Worm (Caenorhabditis elegans) whole organism, L4 larva: ENCODE results near the gene nspc-18.
A peak's percentile ranks its signal among the peaks of the same experiment; 100 is the strongest.

Source experiments
- F44E2.7 ChIP-seq: fragments of 200-800 bp; sonication (Bioruptor generic); IDR thresholded peaks from 2 replicates; pipeline ENCODE4 v2.1.2; 2022; ENCODE audit warnings: missing genetic modification characterization, missing compliant biosample characterization
- aha-1 ChIP-seq: fragments of 150-350 bp; peaks from one replicate; lab custom pipeline; 2014; ENCODE audit warnings: missing biosample characterization, missing genetic modification characterization
- ceh-32 ChIP-seq: sonication (generic microtip); optimal IDR thresholded peaks from 2 replicates; lab custom pipeline; 2016; ENCODE audit warnings: mild to moderate bottlenecking, missing genetic modification characterization, missing compliant biosample characterization; ENCODE audit not compliant: poor library complexity
- ceh-44 ChIP-seq: fragments of 200-800 bp; sonication (Bioruptor generic); IDR thresholded peaks from 2 replicates; pipeline ENCODE4 v1.3.6; 2022; ENCODE audit warnings: missing genetic modification reagents, missing genetic modification characterization, missing compliant biosample characterization
- ces-1 ChIP-seq: fragments of 150-350 bp; sonication (generic microtip); optimal IDR thresholded peaks from 4 replicates; lab custom pipeline; 2014; ENCODE audit warnings: missing biosample characterization, missing genetic modification reagents, missing genetic modification characterization
- daf-16 ChIP-seq, 3 experiments: sonication (generic microtip); optimal IDR thresholded peaks; 2 replicates each; lab custom pipeline; 2016 to 2017; ENCODE audit warnings: missing genetic modification characterization in 3 of 3, missing genetic modification reagents in 3 of 3, mild to moderate bottlenecking in 2 of 3, missing compliant biosample characterization in 2 of 3, missing biosample characterization in 1 of 3, moderate library complexity in 1 of 3
- dmd-6 ChIP-seq: fragments of 200-800 bp; sonication (Bioruptor generic); IDR thresholded peaks from 2 replicates; pipeline ENCODE4 v1.3.6; 2022; ENCODE audit warnings: missing genetic modification reagents, missing genetic modification characterization, missing compliant biosample characterization
- duxl-1 ChIP-seq: sonication (generic microtip); optimal IDR thresholded peaks from 2 replicates; lab custom pipeline; 2016; ENCODE audit warnings: mild to moderate bottlenecking, missing genetic modification characterization, moderate library complexity, missing compliant biosample characterization; ENCODE audit not compliant: poor library complexity
- dve-1 ChIP-seq: sonication (generic microtip); optimal IDR thresholded peaks from 2 replicates; lab custom pipeline; 2017; ENCODE audit warnings: antibody characterized with exemption, mild to moderate bottlenecking, missing genetic modification characterization, missing compliant biosample characterization; ENCODE audit not compliant: insufficient read depth
- egl-27 ChIP-seq: sonication (generic microtip); optimal IDR thresholded peaks from 3 replicates; lab custom pipeline; 2017; ENCODE audit warnings: missing biosample characterization, missing genetic modification reagents, missing genetic modification characterization
- egl-43 ChIP-seq: fragments of 200-800 bp; sonication (Bioruptor generic); IDR thresholded peaks from 2 replicates; pipeline ENCODE4 v1.3.6; 2022; ENCODE audit warnings: missing genetic modification reagents, missing genetic modification characterization, missing compliant biosample characterization
- hlh-11 ChIP-seq: fragments of 200-800 bp; sonication (Bioruptor generic); optimal IDR thresholded peaks from 2 replicates; lab custom pipeline; 2018; ENCODE audit warnings: mild to moderate bottlenecking, missing genetic modification characterization, missing compliant biosample characterization
- hlh-30 ChIP-seq: sonication (generic microtip); optimal IDR thresholded peaks from 2 replicates; lab custom pipeline; 2017; ENCODE audit warnings: antibody characterized with exemption, mild to moderate bottlenecking, missing genetic modification characterization, missing compliant biosample characterization; ENCODE audit not compliant: insufficient read depth
- lin-38 ChIP-seq: fragments of 200-800 bp; sonication (Bioruptor generic); IDR thresholded peaks from 2 replicates; pipeline ENCODE4 v1.3.6; 2022; ENCODE audit warnings: missing genetic modification reagents, missing genetic modification characterization, missing compliant biosample characterization
- lsy-2 ChIP-seq, 2 experiments: fragments of 150-350 bp in 1 of 2; sonication (generic microtip) in 1 of 2; optimal IDR thresholded peaks; 2 replicates each; lab custom pipeline; 2014 to 2017; ENCODE audit warnings: missing biosample characterization in 2 of 2, missing genetic modification characterization in 2 of 2
- mdt-29 ChIP-seq: fragments of 200-800 bp; sonication (Bioruptor generic); IDR thresholded peaks from 2 replicates; pipeline ENCODE4 v1.3.6; 2022; ENCODE audit warnings: missing genetic modification reagents, missing genetic modification characterization, missing compliant biosample characterization
- mes-2 ChIP-seq: sonication (generic microtip); optimal IDR thresholded peaks from 2 replicates; lab custom pipeline; 2016; ENCODE audit warnings: missing genotype, mild to moderate bottlenecking, missing genetic modification characterization, missing compliant biosample characterization; ENCODE audit not compliant: poor library complexity, severe bottlenecking
- mxl-3 ChIP-seq: fragments of 200-800 bp; sonication (Bioruptor generic); optimal IDR thresholded peaks from 2 replicates; lab custom pipeline; 2018; ENCODE audit warnings: mild to moderate bottlenecking, missing genetic modification characterization, missing compliant biosample characterization
- nhr-28 ChIP-seq: fragments of 150-350 bp; optimal IDR thresholded peaks from 2 replicates; lab custom pipeline; 2014; ENCODE audit warnings: missing biosample characterization, missing genetic modification characterization
- nhr-48 ChIP-seq: sonication (generic microtip); optimal IDR thresholded peaks from 2 replicates; lab custom pipeline; 2016; ENCODE audit warnings: mild to moderate bottlenecking, missing genetic modification characterization, missing compliant biosample characterization
- nhr-6 ChIP-seq: fragments of 150-350 bp; optimal IDR thresholded peaks from 2 replicates; lab custom pipeline; 2014; ENCODE audit warnings: missing biosample characterization, missing genetic modification characterization
- nhr-77 ChIP-seq: fragments of 150-350 bp; optimal IDR thresholded peaks from 2 replicates; lab custom pipeline; 2014; ENCODE audit warnings: missing biosample characterization, missing genetic modification characterization
- pha-4 ChIP-seq, 2 experiments: fragments of 150-350 bp in 1 of 2; fragments of 200-800 bp in 1 of 2; sonication (Bioruptor generic) in 1 of 2; IDR thresholded peaks in 1 of 2; optimal IDR thresholded peaks in 1 of 2; 2 replicates each; pipeline versions ENCODE4 v1.3.6 to Lab custom; 2014 to 2022; ENCODE audit warnings: missing genetic modification characterization in 2 of 2, missing genetic modification reagents in 2 of 2, missing biosample characterization in 1 of 2, missing compliant biosample characterization in 1 of 2
- pqm-1 ChIP-seq: sonication (generic microtip); optimal IDR thresholded peaks from 2 replicates; lab custom pipeline; 2017; ENCODE audit warnings: missing biosample characterization, missing genetic modification characterization
- rbr-2 ChIP-seq: sonication (generic microtip); optimal IDR thresholded peaks from 2 replicates; lab custom pipeline; 2016; ENCODE audit warnings: missing genotype, missing genetic modification characterization, missing compliant biosample characterization
- set-16 ChIP-seq: fragments of 200-800 bp; sonication (Bioruptor generic); IDR thresholded peaks from 2 replicates; pipeline ENCODE4 v1.3.6; 2022; ENCODE audit warnings: missing genetic modification reagents, missing genetic modification characterization, missing compliant biosample characterization
- skn-1 ChIP-seq: fragments of 150-350 bp; optimal IDR thresholded peaks from 2 replicates; lab custom pipeline; 2014; ENCODE audit warnings: missing biosample characterization, missing genetic modification characterization
- snpc-4 ChIP-seq: fragments of 150-350 bp; optimal IDR thresholded peaks from 2 replicates; lab custom pipeline; 2014; ENCODE audit warnings: missing biosample characterization, missing genetic modification characterization
- spr-1 ChIP-seq: sonication (generic microtip); optimal IDR thresholded peaks from 2 replicates; lab custom pipeline; 2016; ENCODE audit warnings: mild to moderate bottlenecking, missing genetic modification characterization, missing compliant biosample characterization
- tra-1 ChIP-seq: fragments of 200-800 bp; sonication (Bioruptor generic); IDR thresholded peaks from 2 replicates; pipeline ENCODE4 v1.3.6; 2022; ENCODE audit warnings: missing genetic modification reagents, missing genetic modification characterization, missing compliant biosample characterization
- unc-62 ChIP-seq, 3 experiments: fragments of 150-350 bp in 1 of 3; sonication (generic microtip); optimal IDR thresholded peaks in 2 of 3; peaks in 1 of 3; 1 replicate in 1 of 3; 2 replicates in 2 of 3; lab custom pipeline; 2014 to 2017; ENCODE audit warnings: missing biosample characterization in 3 of 3, missing genetic modification characterization in 3 of 3, missing genetic modification reagents in 3 of 3, missing genotype in 1 of 3
- vab-7 ChIP-seq: fragments of 200-800 bp; sonication (Bioruptor generic); IDR thresholded peaks from 2 replicates; pipeline ENCODE4 v1.3.6; 2022; ENCODE audit warnings: missing genetic modification reagents, missing genetic modification characterization, missing compliant biosample characterization
- zfp-2 ChIP-seq: sonication (generic microtip); optimal IDR thresholded peaks from 2 replicates; lab custom pipeline; 2016; ENCODE audit warnings: mild to moderate bottlenecking, missing genetic modification characterization, missing compliant biosample characterization
- zfp-3 ChIP-seq: fragments of 200-800 bp; sonication (Bioruptor generic); conservative IDR thresholded peaks from 2 replicates; pipeline ENCODE4 v1.3.6; 2022; ENCODE audit warnings: missing genetic modification reagents, missing genetic modification characterization, missing compliant biosample characterization

The nspc-18 gene

DNA sequence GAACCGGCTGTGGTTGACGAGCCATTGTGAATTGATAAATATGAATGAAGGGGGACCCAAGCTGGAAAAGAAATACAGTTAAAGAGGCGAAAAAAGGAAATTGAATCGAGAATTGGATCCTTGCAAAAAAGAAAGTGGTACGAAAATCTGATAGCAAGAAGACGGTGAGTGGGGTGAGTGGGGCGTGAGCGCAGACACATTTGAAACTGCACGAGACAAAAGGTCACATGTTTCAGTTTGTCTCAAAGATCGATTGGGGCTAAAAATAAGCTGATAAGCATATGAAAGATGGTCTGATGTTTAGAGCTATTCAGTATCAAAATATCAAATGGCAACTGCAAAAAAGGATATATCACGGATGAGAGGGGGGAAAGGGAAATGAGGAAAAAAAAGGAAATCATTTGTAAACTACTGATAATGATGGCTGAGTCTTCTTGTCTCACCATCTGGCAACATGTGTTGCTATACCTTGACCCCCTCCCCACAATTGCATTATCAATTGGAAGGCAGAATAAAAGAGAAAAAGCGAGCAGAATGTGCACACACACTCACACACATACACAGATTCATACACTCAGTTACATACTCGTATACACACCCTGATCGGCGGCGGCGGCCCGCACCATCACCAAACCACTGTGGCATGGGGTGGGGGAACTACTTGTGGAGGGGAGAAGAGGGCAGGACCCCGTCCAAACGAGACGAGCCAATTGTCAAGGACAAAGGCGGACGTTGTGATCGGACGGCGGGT, 23.5 kb downstream of the nspc-18 start, which contains the start of gene M163.1:
M163.1 (minus strand) TSS at position 25 of the 751 bp plus-strand sequence.
- TF ChIP-seq dve-1 (tag; lab: Kevin White, UChicago): peak; percentile 42
- no peak for TF ChIP-seq vab-7 (GFP tag; lab: Robert Waterston, UW)
- TF ChIP-seq duxl-1 (tag; lab: Kevin White, UChicago): no peak
- peak; percentile 38 for TF ChIP-seq hlh-11 (tag; lab: Kevin White, UChicago)
- TF ChIP-seq nhr-6 (tag; lab: Kevin White, UChicago): no peak
- TF ChIP-seq zfp-3 (GFP tag; lab: Robert Waterston, UW): no peak
- TF ChIP-seq spr-1: no peak
- TF ChIP-seq pha-4 (GFP tag; IDR thresholded peaks at IDR 0.05; lab: Robert Waterston, UW): no peak
- TF ChIP-seq pha-4 (tag; optimal IDR thresholded peaks at IDR 0.05; lab: Kevin White, UChicago): no peak
- TF ChIP-seq egl-27: no peak
- TF ChIP-seq nhr-28 (tag; lab: Kevin White, UChicago): peak; percentile 37
- no peak for TF ChIP-seq ces-1 (GFP tag; lab: Kevin White, UChicago)
- TF ChIP-seq snpc-4 (tag; lab: Kevin White, UChicago): no peak
- 0 out of 2 replicates have a peak, but pooled peaks have one; percentile 18 for TF ChIP-seq lin-38 (GFP tag; lab: Robert Waterston, UW)
- peak; percentile 56 for TF ChIP-seq dmd-6 (GFP tag; lab: Robert Waterston, UW)
- peak; percentile 84 for TF ChIP-seq set-16 (GFP tag; lab: Robert Waterston, UW)
- no peak for TF ChIP-seq mxl-3 (GFP tag; lab: Kevin White, UChicago)
- TF ChIP-seq unc-62 (GFP tag; optimal IDR thresholded peaks at IDR 0.05 in 1 of 2; lab: Kevin White, UChicago): peak in 1 of 2 experiments; percentile 91
- TF ChIP-seq unc-62 (tag; optimal IDR thresholded peaks at IDR 0.05; lab: Kevin White, UChicago): no peak
- 0 out of 2 replicates have a peak, but pooled peaks have one; percentile 11 for TF ChIP-seq mdt-29
- TF ChIP-seq pqm-1 (tag; lab: Kevin White, UChicago): peak; percentile 49
- TF ChIP-seq egl-43 (GFP tag; lab: Robert Waterston, UW): 0 out of 2 replicates have a peak, but pooled peaks have one; percentile 11
- TF ChIP-seq nhr-77 (tag; lab: Kevin White, UChicago): no peak
- peak; percentile 76 for TF ChIP-seq hlh-30 (tag; lab: Kevin White, UChicago)
- no peak for TF ChIP-seq daf-16 (GFP tag; optimal IDR thresholded peaks at IDR 0.05; lab: Kevin White, UChicago)
- TF ChIP-seq daf-16 (tag; optimal IDR thresholded peaks at IDR 0.05; lab: Kevin White, UChicago): peak; percentile 57
- 0 out of 2 replicates have a peak, but pooled peaks have one; percentile 28 for TF ChIP-seq tra-1 (GFP tag; lab: Robert Waterston, UW)
- TF ChIP-seq mes-2 (tag; lab: Kevin White, UChicago): peak; percentile 1
- no peak for TF ChIP-seq ceh-32 (tag; lab: Kevin White, UChicago)
- peak; percentile 95 for TF ChIP-seq aha-1 (tag; lab: Kevin White, UChicago)
- TF ChIP-seq skn-1: no peak
- TF ChIP-seq F44E2.7: 0 out of 2 replicates have a peak, but pooled peaks have one; percentile 48

DNA sequence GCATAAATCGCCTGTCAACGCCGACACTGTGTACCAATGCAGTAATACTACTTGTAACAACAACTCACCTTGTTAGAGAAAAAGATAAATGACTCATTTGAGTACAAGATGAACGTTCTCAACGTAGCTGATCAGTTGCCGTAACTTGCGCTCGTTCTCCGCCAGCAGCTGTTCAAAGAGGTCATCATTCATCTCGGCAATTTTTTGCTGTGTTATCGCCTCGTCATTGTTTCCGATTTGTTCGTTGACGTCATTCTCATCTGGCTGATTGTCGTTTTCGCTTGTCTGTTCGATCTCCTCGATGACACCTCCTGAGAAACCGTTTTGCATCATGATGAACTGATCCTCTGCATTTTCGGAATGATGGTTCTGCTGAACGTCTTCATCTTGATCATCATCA, 24.2 kb downstream of the nspc-18 start:
- TF ChIP-seq ceh-44 (GFP tag; lab: Robert Waterston, UW) (no peak), vab-7 (GFP tag; lab: Robert Waterston, UW) (no peak), unc-62 (GFP tag; optimal IDR thresholded peaks at IDR 0.05 in 1 of 2; lab: Kevin White, UChicago) (peak in 1 of 2 experiments; percentile 19), unc-62 (tag; optimal IDR thresholded peaks at IDR 0.05; lab: Kevin White, UChicago) (no peak), hlh-11 (tag; lab: Kevin White, UChicago) (peak; percentile 69), daf-16 (GFP tag; optimal IDR thresholded peaks at IDR 0.05; lab: Kevin White, UChicago) (peak in 1 of 2 experiments; percentile 56), daf-16 (tag; optimal IDR thresholded peaks at IDR 0.05; lab: Kevin White, UChicago) (no peak), lsy-2 (tag; optimal IDR thresholded peaks at IDR 0.05; lab: Kevin White, UChicago) (peak in 1 of 2 experiments; percentile 3), nhr-48 (tag; lab: Kevin White, UChicago) (peak; percentile 18), tra-1 (GFP tag; lab: Robert Waterston, UW) (peak; percentile 58; the same call in 1 of the 2 replicates), rbr-2 (tag; lab: Kevin White, UChicago) (no peak), dmd-6 (GFP tag; lab: Robert Waterston, UW) (peak; percentile 52), nhr-28 (tag; lab: Kevin White, UChicago) (peak; percentile 31), mxl-3 (GFP tag; lab: Kevin White, UChicago) (peak; percentile 7), hlh-30 (tag; lab: Kevin White, UChicago) (peak; percentile 25), zfp-2 (no peak)
